Worm (Caenorhabditis elegans): ENCODE measurements around the gene clp-7.

- TF ChIP-seq dao-5 (tag; optimal IDR thresholded peaks at IDR 0.05) = no peak
- no peak for TF ChIP-seq W03F9.2 (tag; optimal IDR thresholded peaks at IDR 0.05)
These were observed 11.8 kb downstream of the clp-7 start for ce11 chrIV:1433978-1434377.

All from whole organism, L4/young adult.